Worm (Caenorhabditis elegans) whole organism, L4 larva: ENCODE results near the gene W04G3.5.

ENCODE experiments used
- D1046.2 ChIP-seq: fragments of 200-800 bp; sonication (Bioruptor generic); IDR thresholded peaks from 2 replicates; pipeline ENCODE4 v1.3.6; 2022; ENCODE audit warnings: missing genetic modification characterization, missing compliant biosample characterization
- F44E2.7 ChIP-seq: fragments of 200-800 bp; sonication (Bioruptor generic); IDR thresholded peaks from 2 replicates; pipeline ENCODE4 v2.1.2; 2022; ENCODE audit warnings: missing genetic modification characterization, missing compliant biosample characterization
- Y75B8A.6 ChIP-seq: fragments of 200-800 bp; sonication (Bioruptor generic); IDR thresholded peaks from 2 replicates; pipeline ENCODE4 v1.3.6; 2022; ENCODE audit warnings: missing genetic modification reagents, missing genetic modification characterization, missing compliant biosample characterization
- ZK546.5 ChIP-seq, 2 experiments: sonication (generic microtip); optimal IDR thresholded peaks; 2 replicates each; lab custom pipeline; 2017; ENCODE audit warnings: missing biosample characterization in 2 of 2, missing genetic modification characterization in 2 of 2
- aha-1 ChIP-seq: fragments of 150-350 bp; peaks from one replicate; lab custom pipeline; 2014; ENCODE audit warnings: missing biosample characterization, missing genetic modification characterization
- ceh-20 ChIP-seq: fragments of 200-800 bp; sonication (Bioruptor generic); IDR thresholded peaks from 2 replicates; pipeline ENCODE4 v1.3.6; 2022; ENCODE audit warnings: missing genetic modification reagents, missing genetic modification characterization, missing compliant biosample characterization
- ceh-28 ChIP-seq: fragments of 150-350 bp; optimal IDR thresholded peaks from 2 replicates; lab custom pipeline; 2014; ENCODE audit warnings: missing biosample characterization, missing genetic modification reagents, missing genetic modification characterization
- ceh-82 ChIP-seq: sonication (generic microtip); optimal IDR thresholded peaks from 2 replicates; lab custom pipeline; 2017; ENCODE audit warnings: missing biosample characterization, missing genetic modification characterization
- ctbp-1 ChIP-seq: fragments of 200-800 bp; sonication (Bioruptor generic); IDR thresholded peaks from 2 replicates; pipeline ENCODE4 v1.3.6; 2022; ENCODE audit warnings: missing genetic modification reagents, missing genetic modification characterization, missing compliant biosample characterization
- daf-16 ChIP-seq, 3 experiments: sonication (generic microtip); optimal IDR thresholded peaks; 2 replicates each; lab custom pipeline; 2016 to 2017; ENCODE audit warnings: missing genetic modification characterization in 3 of 3, missing genetic modification reagents in 3 of 3, mild to moderate bottlenecking in 2 of 3, missing compliant biosample characterization in 2 of 3, missing biosample characterization in 1 of 3, moderate library complexity in 1 of 3
- daf-19 ChIP-seq: fragments of 200-800 bp; sonication (Bioruptor generic); conservative IDR thresholded peaks from 2 replicates; pipeline ENCODE4 v1.3.6; 2022; ENCODE audit warnings: missing genetic modification characterization, missing compliant biosample characterization
- daf-8 ChIP-seq: fragments of 200-800 bp; sonication (Bioruptor generic); IDR thresholded peaks from 2 replicates; pipeline ENCODE4 v1.3.6; 2022; ENCODE audit warnings: missing genetic modification characterization, missing compliant biosample characterization
- dmd-6 ChIP-seq: fragments of 200-800 bp; sonication (Bioruptor generic); IDR thresholded peaks from 2 replicates; pipeline ENCODE4 v1.3.6; 2022; ENCODE audit warnings: missing genetic modification reagents, missing genetic modification characterization, missing compliant biosample characterization
- dpl-1 ChIP-seq: fragments of 150-350 bp; optimal IDR thresholded peaks from 2 replicates; lab custom pipeline; 2014; ENCODE audit warnings: missing biosample characterization, missing genetic modification reagents, missing genetic modification characterization
- dve-1 ChIP-seq: sonication (generic microtip); optimal IDR thresholded peaks from 2 replicates; lab custom pipeline; 2017; ENCODE audit warnings: antibody characterized with exemption, mild to moderate bottlenecking, missing genetic modification characterization, missing compliant biosample characterization; ENCODE audit not compliant: insufficient read depth
- egl-27 ChIP-seq: sonication (generic microtip); optimal IDR thresholded peaks from 3 replicates; lab custom pipeline; 2017; ENCODE audit warnings: missing biosample characterization, missing genetic modification reagents, missing genetic modification characterization
- egl-43 ChIP-seq: fragments of 200-800 bp; sonication (Bioruptor generic); IDR thresholded peaks from 2 replicates; pipeline ENCODE4 v1.3.6; 2022; ENCODE audit warnings: missing genetic modification reagents, missing genetic modification characterization, missing compliant biosample characterization
- fkh-10 ChIP-seq: fragments of 150-350 bp; optimal IDR thresholded peaks from 2 replicates; lab custom pipeline; 2014; ENCODE audit warnings: missing biosample characterization, missing genetic modification reagents, missing genetic modification characterization
- hlh-11 ChIP-seq: fragments of 200-800 bp; sonication (Bioruptor generic); optimal IDR thresholded peaks from 2 replicates; lab custom pipeline; 2018; ENCODE audit warnings: mild to moderate bottlenecking, missing genetic modification characterization, missing compliant biosample characterization
- hmg-1.1 ChIP-seq: fragments of 200-800 bp; sonication (Bioruptor generic); IDR thresholded peaks from 2 replicates; pipeline ENCODE4 v1.3.6; 2022; ENCODE audit warnings: missing genetic modification reagents, missing genetic modification characterization, missing compliant biosample characterization
- jun-1 ChIP-seq: fragments of 150-350 bp; optimal IDR thresholded peaks from 2 replicates; lab custom pipeline; 2014; ENCODE audit warnings: missing biosample characterization, missing genetic modification reagents, missing genetic modification characterization
- lin-29 ChIP-seq: fragments of 200-800 bp; sonication (Bioruptor generic); IDR thresholded peaks from 2 replicates; pipeline ENCODE4 v1.3.6; 2022; ENCODE audit warnings: missing genetic modification reagents, missing genetic modification characterization, missing compliant biosample characterization
- lin-39 ChIP-seq: fragments of 150-350 bp; optimal IDR thresholded peaks from 2 replicates; lab custom pipeline; 2014; ENCODE audit warnings: missing biosample characterization, missing genetic modification reagents, missing genetic modification characterization
- lsy-2 ChIP-seq, 2 experiments: fragments of 150-350 bp in 1 of 2; sonication (generic microtip) in 1 of 2; optimal IDR thresholded peaks; 2 replicates each; lab custom pipeline; 2014 to 2017; ENCODE audit warnings: missing biosample characterization in 2 of 2, missing genetic modification characterization in 2 of 2
- madf-9 ChIP-seq: fragments of 200-800 bp; sonication (Bioruptor generic); conservative IDR thresholded peaks from 2 replicates; pipeline ENCODE4 v1.3.6; 2022; ENCODE audit warnings: missing genetic modification reagents, missing genetic modification characterization, missing compliant biosample characterization
- mdl-1 ChIP-seq, 2 experiments: fragments of 150-350 bp in 1 of 2; sonication (generic microtip) in 1 of 2; optimal IDR thresholded peaks; 2 replicates each; lab custom pipeline; 2014 to 2017; ENCODE audit warnings: missing biosample characterization in 2 of 2, missing genetic modification characterization in 2 of 2
- mdt-29 ChIP-seq: fragments of 200-800 bp; sonication (Bioruptor generic); IDR thresholded peaks from 2 replicates; pipeline ENCODE4 v1.3.6; 2022; ENCODE audit warnings: missing genetic modification reagents, missing genetic modification characterization, missing compliant biosample characterization
- mep-1 ChIP-seq: fragments of 150-350 bp; sonication (generic microtip); optimal IDR thresholded peaks from 3 replicates; lab custom pipeline; 2014; ENCODE audit warnings: missing biosample characterization, missing genetic modification characterization
- mxl-3 ChIP-seq: fragments of 200-800 bp; sonication (Bioruptor generic); optimal IDR thresholded peaks from 2 replicates; lab custom pipeline; 2018; ENCODE audit warnings: mild to moderate bottlenecking, missing genetic modification characterization, missing compliant biosample characterization
- nhr-111 ChIP-seq: fragments of 200-800 bp; sonication (Bioruptor generic); optimal IDR thresholded peaks from 2 replicates; lab custom pipeline; 2018; ENCODE audit warnings: mild to moderate bottlenecking, missing genetic modification characterization, missing compliant biosample characterization
- nhr-25 ChIP-seq: sonication (generic microtip); optimal IDR thresholded peaks from 2 replicates; lab custom pipeline; 2017; ENCODE audit warnings: missing genetic modification characterization, mild to moderate bottlenecking, missing compliant biosample characterization, antibody characterized with exemption, moderate library complexity, borderline replicate concordance; ENCODE audit not compliant: insufficient read depth
- nhr-28 ChIP-seq: fragments of 150-350 bp; optimal IDR thresholded peaks from 2 replicates; lab custom pipeline; 2014; ENCODE audit warnings: missing biosample characterization, missing genetic modification characterization
- nhr-76 ChIP-seq: fragments of 150-350 bp; optimal IDR thresholded peaks from 2 replicates; lab custom pipeline; 2014; ENCODE audit warnings: missing biosample characterization, missing genetic modification characterization
- nhr-77 ChIP-seq: fragments of 150-350 bp; optimal IDR thresholded peaks from 2 replicates; lab custom pipeline; 2014; ENCODE audit warnings: missing biosample characterization, missing genetic modification characterization
- pqm-1 ChIP-seq: sonication (generic microtip); optimal IDR thresholded peaks from 2 replicates; lab custom pipeline; 2017; ENCODE audit warnings: missing biosample characterization, missing genetic modification characterization
- rbr-2 ChIP-seq: sonication (generic microtip); optimal IDR thresholded peaks from 2 replicates; lab custom pipeline; 2016; ENCODE audit warnings: missing genotype, missing genetic modification characterization, missing compliant biosample characterization
- saeg-2 ChIP-seq: fragments of 200-800 bp; sonication (Bioruptor generic); IDR thresholded peaks from 2 replicates; pipeline ENCODE4 v1.3.6; 2022; ENCODE audit warnings: missing genetic modification reagents, missing genetic modification characterization, missing compliant biosample characterization
- set-16 ChIP-seq: fragments of 200-800 bp; sonication (Bioruptor generic); IDR thresholded peaks from 2 replicates; pipeline ENCODE4 v1.3.6; 2022; ENCODE audit warnings: missing genetic modification reagents, missing genetic modification characterization, missing compliant biosample characterization
- spr-3 ChIP-seq: fragments of 200-800 bp; sonication (Bioruptor generic); optimal IDR thresholded peaks from 2 replicates; lab custom pipeline; 2018; ENCODE audit warnings: mild to moderate bottlenecking, missing genetic modification characterization, missing compliant biosample characterization
- unc-62 ChIP-seq, 3 experiments: fragments of 150-350 bp in 1 of 3; sonication (generic microtip); optimal IDR thresholded peaks in 2 of 3; peaks in 1 of 3; 1 replicate in 1 of 3; 2 replicates in 2 of 3; lab custom pipeline; 2014 to 2017; ENCODE audit warnings: missing biosample characterization in 3 of 3, missing genetic modification characterization in 3 of 3, missing genetic modification reagents in 3 of 3, missing genotype in 1 of 3
- vab-7 ChIP-seq: fragments of 200-800 bp; sonication (Bioruptor generic); IDR thresholded peaks from 2 replicates; pipeline ENCODE4 v1.3.6; 2022; ENCODE audit warnings: missing genetic modification reagents, missing genetic modification characterization, missing compliant biosample characterization

Gene W04G3.5

ce11 chrX:11061904-11062303 is 11.6 kb upstream of the W04G3.5 start, which contains the start of gene lpr-5:
lpr-5 (plus strand) TSS chrX:11062123.
- TF ChIP-seq mdt-29 (GFP tag; lab: Robert Waterston, UW) (no peak), ctbp-1 (GFP tag; lab: Robert Waterston, UW) (no peak), ceh-20 (GFP tag; lab: Robert Waterston, UW) (no peak), ceh-28 (no peak), saeg-2 (GFP tag; lab: Robert Waterston, UW) (no peak), mxl-3 (GFP tag; lab: Kevin White, UChicago) (no peak), vab-7 (no peak), spr-3 (no peak), dmd-6 (GFP tag; lab: Robert Waterston, UW) (no peak), daf-19 (GFP tag; lab: Robert Waterston, UW) (no peak), dpl-1 (no peak), ceh-82 (tag; lab: Kevin White, UChicago) (no peak), aha-1 (no peak), nhr-76 (no peak), daf-8 (GFP tag; lab: Robert Waterston, UW) (no peak), Y75B8A.6 (no peak)

ce11 chrX:11064799-11065198 is 8.7 kb upstream of the W04G3.5 start, which contains the start of gene lpr-4:
lpr-4 (plus strand) TSS chrX:11065126.
- TF ChIP-seq D1046.2 (GFP tag; lab: Robert Waterston, UW) (no peak), jun-1 (tag; lab: Kevin White, UChicago) (no peak), F44E2.7 (GFP tag; lab: Robert Waterston, UW) (no peak), unc-62 (GFP tag; optimal IDR thresholded peaks at IDR 0.05 in 1 of 2; lab: Kevin White, UChicago) (peak in 1 of 2 experiments; percentile 91), unc-62 (tag; optimal IDR thresholded peaks at IDR 0.05; lab: Kevin White, UChicago) (no peak), hlh-11 (tag; lab: Kevin White, UChicago) (peak; percentile 52), mdl-1 (tag; optimal IDR thresholded peaks at IDR 0.05; lab: Kevin White, UChicago) (no peak), set-16 (no peak), pqm-1 (tag; lab: Kevin White, UChicago) (no peak), nhr-28 (peak; percentile 19), lin-29 (GFP tag; lab: Robert Waterston, UW) (no peak), egl-43 (GFP tag; lab: Robert Waterston, UW) (peak; percentile 34; the same call in 1 of the 2 replicates)
- TF ChIP-seq, all 104 proteins: peak for 4

ce11 chrX:11067256-11067655 is 6.2 kb upstream of the W04G3.5 start:
- TF ChIP-seq lin-39 (no peak), dve-1 (tag; lab: Kevin White, UChicago) (no peak), mxl-3 (GFP tag; lab: Kevin White, UChicago) (no peak), nhr-77 (tag; lab: Kevin White, UChicago) (no peak), dpl-1 (no peak), ctbp-1 (GFP tag; lab: Robert Waterston, UW) (no peak), madf-9 (GFP tag; lab: Robert Waterston, UW) (no peak), mdl-1 (tag; optimal IDR thresholded peaks at IDR 0.05; lab: Kevin White, UChicago) (no peak), egl-27 (tag; lab: Kevin White, UChicago) (no peak), rbr-2 (tag; lab: Kevin White, UChicago) (no peak), ZK546.5 (tag; optimal IDR thresholded peaks at IDR 0.05; lab: Kevin White, UChicago) (no peak)

- TF ChIP-seq nhr-111 (GFP tag; lab: Kevin White, UChicago) (no peak), mxl-3 (GFP tag; lab: Kevin White, UChicago) (no peak), unc-62 (GFP tag; optimal IDR thresholded peaks at IDR 0.05 in 1 of 2; lab: Kevin White, UChicago) (peak in 1 of 2 experiments; percentile 92), unc-62 (tag; optimal IDR thresholded peaks at IDR 0.05; lab: Kevin White, UChicago) (no peak), mep-1 (peak; percentile 47), nhr-25 (tag; lab: Kevin White, UChicago) (no peak), vab-7 (0 out of 2 replicates have a peak, but pooled peaks have one; percentile 18), ctbp-1 (GFP tag; lab: Robert Waterston, UW) (peak; percentile 51; the same call in 1 of the 2 replicates), lsy-2 (tag; optimal IDR thresholded peaks at IDR 0.05; lab: Kevin White, UChicago) (peak in 1 of 2 experiments; percentile 50), fkh-10 (GFP tag; lab: Kevin White, UChicago) (peak; percentile 58), mdl-1 (tag; optimal IDR thresholded peaks at IDR 0.05; lab: Kevin White, UChicago) (peak in 1 of 2 experiments; percentile 26), hmg-1.1 (peak; percentile 64; the same call in 1 of the 2 replicates), ceh-20 (GFP tag; lab: Robert Waterston, UW) (peak; percentile 43; the same call in 1 of the 2 replicates), ceh-28 (peak; percentile 16), rbr-2 (tag; lab: Kevin White, UChicago) (peak; percentile 54), set-16 (peak; percentile 17; the same call in 1 of the 2 replicates), daf-16 (GFP tag; optimal IDR thresholded peaks at IDR 0.05; lab: Kevin White, UChicago) (no peak), daf-16 (tag; optimal IDR thresholded peaks at IDR 0.05; lab: Kevin White, UChicago) (no peak)
Observed at ce11 chrX:11068334-11068733, 5.1 kb upstream of the W04G3.5 start, which contains the start of gene apt-9. apt-9 (plus strand) TSS chrX:11068527.
